Worm (Caenorhabditis elegans): ENCODE results near the gene vap-1.

Gene vap-1

DNA sequence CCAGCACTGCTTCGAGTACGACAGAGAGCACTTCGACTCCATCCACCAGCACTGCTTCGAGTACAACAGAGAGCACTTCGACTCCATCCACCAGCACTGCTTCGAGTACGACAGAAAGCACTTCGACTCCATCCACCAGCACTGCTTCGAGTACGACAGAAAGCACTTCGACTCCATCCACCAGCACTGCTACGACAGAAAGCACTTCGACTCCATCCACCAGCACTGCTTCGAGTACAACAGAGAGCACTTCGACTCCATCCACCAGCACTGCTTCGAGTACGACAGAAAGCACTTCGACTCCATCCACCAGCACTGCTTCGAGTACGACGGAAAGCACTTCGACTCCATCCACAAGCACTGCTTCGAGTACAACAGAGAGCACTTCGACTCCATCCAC is 46.2 kb upstream of the vap-1 start (continued):
- TF ChIP-seq T26A8.4 (GFP tag; IDR thresholded peaks at IDR 0.05): peak; percentile 32; the same call in 1 of the 2 replicates
- peak; percentile 67; the same call in 1 of the 2 replicates for TF ChIP-seq dmd-8 (GFP tag; IDR thresholded peaks at IDR 0.05)
- peak; percentile 92 for TF ChIP-seq ceh-44 (GFP tag; IDR thresholded peaks at IDR 0.05)
- peak; percentile 74; the same call in 1 of the 2 replicates for TF ChIP-seq nhr-42 (GFP tag; IDR thresholded peaks at IDR 0.05)

DNA sequence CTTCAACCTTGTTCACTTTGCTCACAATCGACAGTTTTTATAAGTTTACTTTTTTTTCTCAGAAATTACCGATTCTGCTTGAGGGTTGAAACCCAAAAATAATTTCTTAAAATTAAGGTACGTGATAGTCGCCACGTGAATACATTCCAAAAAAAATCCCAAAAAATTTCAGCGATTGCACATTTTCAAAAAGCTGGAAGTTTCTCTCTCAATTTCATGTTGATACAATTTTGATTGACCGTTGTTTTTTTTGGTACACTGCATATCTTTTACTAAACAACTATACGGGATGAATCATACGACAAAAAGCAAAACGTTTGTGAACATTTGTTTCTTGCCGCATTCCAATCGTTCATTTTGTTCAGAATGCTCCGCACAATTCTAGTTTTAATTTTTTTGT is 42.0 kb upstream of the vap-1 start, which contains the start of gene C36E6.8:
Gene C36E6.8 (plus strand): TSS at position 301 of the 400 bp plus-strand sequence.
- TF ChIP-seq daf-12 (tag; optimal IDR thresholded peaks at IDR 0.05) (no peak), F44E2.7 (GFP tag; IDR thresholded peaks at IDR 0.05) (no peak), vab-7 (GFP tag; IDR thresholded peaks at IDR 0.05) (no peak), zfp-2 (tag; optimal IDR thresholded peaks at IDR 0.05) (no peak), aly-2 (tag; optimal IDR thresholded peaks at IDR 0.05) (no peak), nhr-42 (GFP tag; IDR thresholded peaks at IDR 0.05) (no peak), spr-3 (GFP tag; optimal IDR thresholded peaks at IDR 0.05) (no peak), attf-4 (tag; optimal IDR thresholded peaks at IDR 0.05) (no peak), mdl-1 (tag; optimal IDR thresholded peaks at IDR 0.05) (no peak), lin-1 (GFP tag; IDR thresholded peaks at IDR 0.05) (no peak), madf-9 (GFP tag; conservative IDR thresholded peaks at IDR 0.05) (no peak), T26A8.4 (GFP tag; IDR thresholded peaks at IDR 0.05) (no peak), ZK546.5 (tag; optimal IDR thresholded peaks at IDR 0.05) (no peak)

DNA sequence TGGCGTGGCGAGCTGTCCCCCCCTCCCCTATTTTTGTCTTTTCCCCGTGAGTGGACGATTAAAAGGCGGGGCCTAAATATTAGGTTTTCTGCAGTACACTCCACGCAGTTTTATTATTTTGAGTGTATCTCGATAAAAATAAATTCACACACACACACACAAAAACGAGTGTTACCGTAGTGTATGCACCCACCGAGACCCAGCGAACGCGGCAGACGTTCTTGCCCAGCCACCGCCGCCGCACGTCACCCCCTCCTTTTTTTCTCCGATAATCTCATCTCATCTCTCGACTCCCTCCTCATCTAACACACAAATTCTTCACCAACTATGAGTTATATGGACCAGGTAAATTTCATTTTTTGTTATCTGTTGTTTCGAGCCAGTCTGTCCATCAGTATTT is 37.9 kb upstream of the vap-1 start, which contains the start of gene fubl-3:
Gene fubl-3 (plus strand): TSS at position 212 of the 400 bp plus-strand sequence.
- peak; percentile 31; the same call in 1 of the 2 replicates for TF ChIP-seq hmg-1.1 (GFP tag; IDR thresholded peaks at IDR 0.05)
- TF ChIP-seq zip-11 (GFP tag; IDR thresholded peaks at IDR 0.05): no peak
- peak; percentile 30 for TF ChIP-seq hlh-11 (tag; optimal IDR thresholded peaks at IDR 0.05)
- no peak for TF ChIP-seq snpc-1.2 (GFP tag; IDR thresholded peaks at IDR 0.05)
- TF ChIP-seq hlh-30 (tag; optimal IDR thresholded peaks at IDR 0.05; ENCODE audit: insufficient read depth): peak; percentile 43
- no peak for TF ChIP-seq attf-4 (tag; optimal IDR thresholded peaks at IDR 0.05)
- TF ChIP-seq daf-16 (GFP tag; optimal IDR thresholded peaks at IDR 0.05): no peak
- peak; percentile 18 for TF ChIP-seq daf-16 (tag; optimal IDR thresholded peaks at IDR 0.05)
- no peak for TF ChIP-seq pha-4 (GFP tag; IDR thresholded peaks at IDR 0.05)
- no peak for TF ChIP-seq pha-4 (tag; optimal IDR thresholded peaks at IDR 0.05)
- peak; percentile 36 for TF ChIP-seq mep-1 (tag; optimal IDR thresholded peaks at IDR 0.05)
- TF ChIP-seq ctbp-1 (GFP tag; IDR thresholded peaks at IDR 0.05): 0 out of 2 replicates have a peak, but pooled peaks have one; percentile 29
- TF ChIP-seq ces-1 (GFP tag; optimal IDR thresholded peaks at IDR 0.05): no peak
- TF ChIP-seq D1046.2 (GFP tag; IDR thresholded peaks at IDR 0.05): peak; percentile 92
- no peak for TF ChIP-seq madf-5 (GFP tag; IDR thresholded peaks at IDR 0.05)
- TF ChIP-seq unc-39 (tag; optimal IDR thresholded peaks at IDR 0.05): no peak
- TF ChIP-seq mes-2 (tag; optimal IDR thresholded peaks at IDR 0.05; ENCODE audit: poor library complexity, severe bottlenecking): peak; percentile 54
- peak; percentile 15 for TF ChIP-seq mxl-3 (GFP tag; optimal IDR thresholded peaks at IDR 0.05)
- peak; percentile 44; the same call in 1 of the 2 replicates for TF ChIP-seq dmd-6 (GFP tag; IDR thresholded peaks at IDR 0.05)
- no peak for TF ChIP-seq Y105C5A.15 (GFP tag; IDR thresholded peaks at IDR 0.05)
- peak; percentile 35 for TF ChIP-seq rbr-2 (tag; optimal IDR thresholded peaks at IDR 0.05)
- TF ChIP-seq aha-1 (tag): peak; percentile 70
- peak in 1 of 2 experiments; percentile 15 for TF ChIP-seq hif-1 (tag; optimal IDR thresholded peaks at IDR 0.05)
- no peak for TF ChIP-seq nhr-25 (tag; optimal IDR thresholded peaks at IDR 0.05; ENCODE audit: borderline replicate concordance, insufficient read depth)
- TF ChIP-seq lsy-2 (tag; optimal IDR thresholded peaks at IDR 0.05): peak; percentile 70 to 95
- no peak for TF ChIP-seq lin-13 (GFP tag; optimal IDR thresholded peaks at IDR 0.05)
- TF ChIP-seq nhr-42 (GFP tag; IDR thresholded peaks at IDR 0.05): 0 out of 2 replicates have a peak, but pooled peaks have one; percentile 16
- TF ChIP-seq vab-7 (GFP tag; IDR thresholded peaks at IDR 0.05): no peak
- TF ChIP-seq T26A8.4 (GFP tag; IDR thresholded peaks at IDR 0.05): no peak
- TF ChIP-seq nhr-28 (tag; optimal IDR thresholded peaks at IDR 0.05): peak; percentile 17
- TF ChIP-seq nhr-11 (tag; optimal IDR thresholded peaks at IDR 0.05): peak; percentile 1
- TF ChIP-seq madf-9 (GFP tag; conservative IDR thresholded peaks at IDR 0.05): 0 out of 2 replicates have a peak, but pooled peaks have one; percentile 16
